Worm (Caenorhabditis elegans) whole organism, early embryonic: ENCODE results near the gene unc-52.

ENCODE experiments used
- B0310.2 ChIP-seq: sonication (generic microtip); optimal IDR thresholded peaks from 2 replicates; lab custom pipeline; 2016; ENCODE audit warnings: mild to moderate bottlenecking, missing genetic modification characterization, missing compliant biosample characterization
- F13C5.2 ChIP-seq: sonication (generic microtip); optimal IDR thresholded peaks from 2 replicates; lab custom pipeline; 2017; ENCODE audit warnings: mild to moderate bottlenecking, missing genetic modification characterization, inconsistent platforms, missing compliant biosample characterization
- aly-1 ChIP-seq: sonication (generic microtip); optimal IDR thresholded peaks from 2 replicates; lab custom pipeline; 2016; ENCODE audit warnings: missing genetic modification characterization, missing compliant biosample characterization
- ama-1 ChIP-seq: fragments of 150-350 bp; optimal IDR thresholded peaks from 2 replicates; lab custom pipeline; 2014
- ceh-13 ChIP-seq: fragments of 200-800 bp; sonication (Bioruptor generic); optimal IDR thresholded peaks from 2 replicates; lab custom pipeline; 2018; ENCODE audit warnings: mild to moderate bottlenecking, missing genetic modification characterization, missing compliant biosample characterization
- ceh-36 ChIP-seq: sonication (generic microtip); optimal IDR thresholded peaks from 2 replicates; lab custom pipeline; 2016; ENCODE audit warnings: missing genetic modification characterization, inconsistent platforms, missing compliant biosample characterization
- ets-7 ChIP-seq: sonication (generic microtip); optimal IDR thresholded peaks from 2 replicates; lab custom pipeline; 2016; ENCODE audit warnings: missing genotype, missing genetic modification characterization, missing compliant biosample characterization
- flt-1 ChIP-seq: fragments of 200-800 bp; sonication (Bioruptor generic); IDR thresholded peaks from 2 replicates; pipeline ENCODE4 v1.3.6; 2022; ENCODE audit warnings: missing genetic modification characterization, missing compliant biosample characterization
- hmbx-1 ChIP-seq: sonication (generic microtip); optimal IDR thresholded peaks from 2 replicates; lab custom pipeline; 2016; ENCODE audit warnings: mild to moderate bottlenecking, missing genetic modification characterization, missing compliant biosample characterization
- hmg-4 ChIP-seq: fragments of 200-800 bp; sonication (Bioruptor generic); optimal IDR thresholded peaks from 2 replicates; lab custom pipeline; 2018; ENCODE audit warnings: mild to moderate bottlenecking, missing genetic modification characterization, missing compliant biosample characterization
- hnd-1 ChIP-seq: sonication (generic microtip); optimal IDR thresholded peaks from 2 replicates; lab custom pipeline; 2016; ENCODE audit warnings: missing genetic modification characterization, missing compliant biosample characterization
- pes-1 ChIP-seq: fragments of 200-800 bp; sonication (Bioruptor generic); IDR thresholded peaks from 2 replicates; pipeline ENCODE4 v1.3.6; 2022; ENCODE audit warnings: missing genetic modification reagents, missing genetic modification characterization, missing compliant biosample characterization
- scrt-1 ChIP-seq: fragments of 200-800 bp; sonication (Bioruptor generic); IDR thresholded peaks from 2 replicates; pipeline ENCODE4 v1.3.6; 2022; ENCODE audit warnings: missing genetic modification characterization, missing compliant biosample characterization
- sea-1 ChIP-seq: fragments of 200-800 bp; sonication (Bioruptor generic); conservative IDR thresholded peaks from 2 replicates; pipeline ENCODE4 v1.3.6; 2022; ENCODE audit warnings: missing genetic modification characterization, missing compliant biosample characterization
- tbx-11 ChIP-seq: fragments of 200-800 bp; sonication (Bioruptor generic); IDR thresholded peaks from 2 replicates; pipeline ENCODE4 v1.3.6; 2022; ENCODE audit warnings: missing genetic modification characterization, missing compliant biosample characterization
- tbx-37 ChIP-seq: fragments of 200-800 bp; sonication (Bioruptor generic); conservative IDR thresholded peaks from 2 replicates; pipeline ENCODE4 v1.3.6; 2022; ENCODE audit warnings: missing genetic modification reagents, missing genetic modification characterization, missing compliant biosample characterization
- tra-4 ChIP-seq: sonication (generic microtip); optimal IDR thresholded peaks from 2 replicates; lab custom pipeline; 2017; ENCODE audit warnings: missing genetic modification characterization, missing compliant biosample characterization

unc-52 gene

ce11 chrII:14609297-14609937 lies 74.8 kb downstream of the unc-52 start:
- TF ChIP-seq tbx-11, result no peak
- no peak for TF ChIP-seq ceh-36 (tag; lab: Kevin White, UChicago)
- no peak for TF ChIP-seq tra-4 (tag; lab: Kevin White, UChicago)
- no peak for TF ChIP-seq ama-1 (lab: Kevin White, UChicago)
- no peak for TF ChIP-seq scrt-1
- no peak for TF ChIP-seq ets-7 (tag; lab: Kevin White, UChicago)
- TF ChIP-seq B0310.2 (tag; lab: Kevin White, UChicago), result no peak
- no peak for TF ChIP-seq aly-1
- TF ChIP-seq ceh-13 (GFP tag; lab: Kevin White, UChicago), result no peak
- TF ChIP-seq F13C5.2 (tag; lab: Kevin White, UChicago), result no peak
- TF ChIP-seq sea-1 (GFP tag; lab: Robert Waterston, UW), result no peak
- TF ChIP-seq flt-1 (GFP tag; lab: Robert Waterston, UW), result no peak
- TF ChIP-seq hmbx-1 (tag; lab: Kevin White, UChicago), result no peak
- TF ChIP-seq hnd-1 (tag; lab: Kevin White, UChicago), result no peak
- no peak for TF ChIP-seq tbx-37 (GFP tag; lab: Robert Waterston, UW)
- no peak for TF ChIP-seq pes-1 (GFP tag; lab: Robert Waterston, UW)

ce11 chrII:14608508-14608907 lies 75.7 kb downstream of the unc-52 start:
- TF ChIP-seq scrt-1 (no peak), hmbx-1 (tag; lab: Kevin White, UChicago) (no peak), ceh-36 (tag; lab: Kevin White, UChicago) (no peak), tbx-11 (no peak), tra-4 (tag; lab: Kevin White, UChicago) (no peak), hnd-1 (tag; lab: Kevin White, UChicago) (no peak), ets-7 (tag; lab: Kevin White, UChicago) (no peak), B0310.2 (tag; lab: Kevin White, UChicago) (no peak), pes-1 (GFP tag; lab: Robert Waterston, UW) (no peak), hmg-4 (GFP tag; lab: Kevin White, UChicago) (no peak), F13C5.2 (tag; lab: Kevin White, UChicago) (no peak), ceh-13 (GFP tag; lab: Kevin White, UChicago) (no peak), flt-1 (GFP tag; lab: Robert Waterston, UW) (no peak), ama-1 (lab: Kevin White, UChicago) (no peak)

DNA sequence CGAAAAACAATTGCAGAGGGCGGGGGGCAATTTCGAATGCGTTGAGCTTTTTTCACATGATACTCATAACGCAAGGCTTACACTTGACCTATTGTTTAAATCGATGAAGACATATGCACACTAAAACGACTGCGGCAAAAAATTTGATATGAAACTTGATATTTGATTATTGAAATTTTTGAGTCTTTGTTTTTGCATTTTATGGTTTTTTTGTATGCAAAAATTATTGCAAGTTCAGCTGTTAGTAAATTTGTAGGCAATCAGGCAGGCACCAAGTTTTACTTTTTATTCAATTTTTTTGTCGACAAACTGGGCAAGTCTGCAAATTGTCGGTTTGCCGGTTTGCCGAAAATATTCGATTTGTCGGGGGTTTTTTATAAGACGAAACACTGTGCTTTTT lies 78.1 kb downstream of the unc-52 start, which contains the start of gene arl-3:
TSS of gene arl-3 (plus strand) at position 301 of the 400 bp plus-strand sequence.
- no peak for TF ChIP-seq tbx-11

ce11 chrII:14605479-14605878 lies 78.8 kb downstream of the unc-52 start, which contains the start of gene F19H8.2:
F19H8.2 (minus strand) TSS chrII:14605869.
- no peak for TF ChIP-seq tbx-37 (GFP tag; lab: Robert Waterston, UW)
- TF ChIP-seq ceh-36 (tag; lab: Kevin White, UChicago), result no peak
- TF ChIP-seq ceh-13 (GFP tag; lab: Kevin White, UChicago), result no peak
- no peak for TF ChIP-seq hnd-1 (tag; lab: Kevin White, UChicago)
- TF ChIP-seq tra-4 (tag; lab: Kevin White, UChicago), result no peak
- TF ChIP-seq B0310.2 (tag; lab: Kevin White, UChicago), result no peak
- no peak for TF ChIP-seq hmg-4 (GFP tag; lab: Kevin White, UChicago)
- no peak for TF ChIP-seq pes-1 (GFP tag; lab: Robert Waterston, UW)
- no peak for TF ChIP-seq flt-1 (GFP tag; lab: Robert Waterston, UW)
- no peak for TF ChIP-seq ama-1 (lab: Kevin White, UChicago)
- no peak for TF ChIP-seq aly-1
- no peak for TF ChIP-seq tbx-11

- TF ChIP-seq tbx-11 (no peak), scrt-1 (no peak), ceh-36 (tag; lab: Kevin White, UChicago) (no peak), F13C5.2 (tag; lab: Kevin White, UChicago) (no peak), aly-1 (no peak), hnd-1 (tag; lab: Kevin White, UChicago) (no peak), sea-1 (GFP tag; lab: Robert Waterston, UW) (no peak), hmbx-1 (tag; lab: Kevin White, UChicago) (no peak), tra-4 (tag; lab: Kevin White, UChicago) (no peak), ets-7 (tag; lab: Kevin White, UChicago) (no peak)
These were observed 79.2 kb downstream of the unc-52 start for ce11 chrII:14605026-14605425.

ce11 chrII:14604261-14604660 lies 80.0 kb downstream of the unc-52 start:
- TF ChIP-seq tbx-11 (no peak), tra-4 (tag; lab: Kevin White, UChicago) (no peak), tbx-37 (GFP tag; lab: Robert Waterston, UW) (no peak), flt-1 (GFP tag; lab: Robert Waterston, UW) (no peak), hnd-1 (tag; lab: Kevin White, UChicago) (no peak), B0310.2 (tag; lab: Kevin White, UChicago) (no peak), ceh-36 (tag; lab: Kevin White, UChicago) (no peak), hmbx-1 (tag; lab: Kevin White, UChicago) (no peak), ama-1 (lab: Kevin White, UChicago) (no peak), pes-1 (GFP tag; lab: Robert Waterston, UW) (no peak), F13C5.2 (tag; lab: Kevin White, UChicago) (no peak), ets-7 (tag; lab: Kevin White, UChicago) (no peak), ceh-13 (GFP tag; lab: Kevin White, UChicago) (no peak), hmg-4 (GFP tag; lab: Kevin White, UChicago) (no peak)

DNA sequence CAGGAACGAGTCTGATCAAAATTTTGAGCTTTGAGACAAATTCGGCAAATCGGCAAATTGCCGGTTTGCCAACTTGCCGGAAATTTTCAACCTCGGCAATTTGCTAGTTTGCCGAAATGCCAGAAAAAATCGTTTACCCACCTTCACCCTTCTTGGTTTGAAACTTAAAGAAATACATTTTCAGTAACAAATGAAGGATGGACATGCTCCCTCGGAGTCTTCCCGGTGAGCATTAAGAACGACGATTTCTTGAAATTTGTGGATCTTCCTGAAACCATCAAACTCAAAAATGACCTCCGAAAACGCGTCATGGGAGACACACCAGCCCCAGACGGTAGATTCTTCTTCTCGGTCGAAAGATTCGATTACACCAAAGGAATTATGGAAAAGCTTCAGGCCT lies 81.5 kb downstream of the unc-52 start:
- TF ChIP-seq pes-1 (GFP tag; lab: Robert Waterston, UW) (no peak), sea-1 (GFP tag; lab: Robert Waterston, UW) (no peak), hnd-1 (tag; lab: Kevin White, UChicago) (no peak)
